Worm (Caenorhabditis elegans): ENCODE data around the gene hacl-1.

The hacl-1 gene

ce11 chrII:11484600-11484999, 8.2 kb downstream of the hacl-1 start:
- TF ChIP-seq madf-10 (tag; optimal IDR thresholded peaks at IDR 0.05) (peak; percentile 87), dpl-1 (GFP tag; optimal IDR thresholded peaks at IDR 0.05) (peak; percentile 17), repo-1 (tag; optimal IDR thresholded peaks at IDR 0.05) (peak; percentile 87), T26A5.8 (tag; optimal IDR thresholded peaks at IDR 0.05) (peak; percentile 94), lin-40 (tag; optimal IDR thresholded peaks at IDR 0.05) (peak; percentile 66), akir-1 (GFP tag; optimal IDR thresholded peaks at IDR 0.05) (peak; percentile 66), sdz-38 (tag; optimal IDR thresholded peaks at IDR 0.05) (no peak), pbrm-1 (GFP tag; IDR thresholded peaks at IDR 0.05) (peak; percentile 91), dpff-1 (tag; optimal IDR thresholded peaks at IDR 0.05) (peak; percentile 52), ZK185.1 (tag; optimal IDR thresholded peaks at IDR 0.05; ENCODE audit: poor library complexity, severe bottlenecking) (peak; percentile 95), attf-3 (GFP tag; conservative IDR thresholded peaks at IDR 0.05) (peak; percentile 71), ztf-28 (GFP tag; IDR thresholded peaks at IDR 0.05) (peak; percentile 75; the same call in 1 of the 2 replicates), Y67H2A.10 (GFP tag; conservative IDR thresholded peaks at IDR 0.05) (0 out of 2 replicates have a peak, but pooled peaks have one; percentile 50), nfya-1 (tag; optimal IDR thresholded peaks at IDR 0.05; ENCODE audit: borderline replicate concordance, insufficient read depth) (no peak), ets-4 (GFP tag; optimal IDR thresholded peaks at IDR 0.05) (peak; percentile 94), dox-1 (GFP tag; IDR thresholded peaks at IDR 0.05) (peak; percentile 94), mel-28 (tag; optimal IDR thresholded peaks at IDR 0.05; ENCODE audit: borderline replicate concordance) (peak; percentile 70), ekl-4 (GFP tag; IDR thresholded peaks at IDR 0.05) (peak; percentile 92), bed-1 (GFP tag; IDR thresholded peaks at IDR 0.05) (peak; percentile 87; the same call in 1 of the 2 replicates), attf-5 (GFP tag; optimal IDR thresholded peaks at IDR 0.05) (peak; percentile 91), F57C9.4 (tag; optimal IDR thresholded peaks at IDR 0.05) (peak; percentile 72), Y79H2A.3 (GFP tag; conservative IDR thresholded peaks at IDR 0.05) (peak; percentile 61; the same call in 1 of the 2 replicates), mxl-1 (tag; optimal IDR thresholded peaks at IDR 0.05) (peak; percentile 98), cebp-2 (GFP tag; IDR thresholded peaks at IDR 0.05) (peak; percentile 97), rcor-1 (GFP tag; IDR thresholded peaks at IDR 0.05) (peak; percentile 88), ceh-91 (GFP tag; IDR thresholded peaks at IDR 0.05) (peak; percentile 58; the same call in 1 of the 2 replicates), F55B11.4 (tag; optimal IDR thresholded peaks at IDR 0.05; ENCODE audit: borderline replicate concordance, insufficient read depth) (no peak), athp-1 (tag; optimal IDR thresholded peaks at IDR 0.05) (peak; percentile 91), zfh-2 (GFP tag; conservative IDR thresholded peaks at IDR 0.05) (peak; percentile 83), ceh-79 (tag; optimal IDR thresholded peaks at IDR 0.05) (peak; percentile 91), F39B2.1 (GFP tag; IDR thresholded peaks at IDR 0.05) (peak; percentile 85; the same call in 1 of the 2 replicates), lin-26 (GFP tag; IDR thresholded peaks at IDR 0.05) (peak; percentile 99), snpc-3.4 (tag; optimal IDR thresholded peaks at IDR 0.05) (peak; percentile 93), F37B4.10 (GFP tag; IDR thresholded peaks at IDR 0.05) (0 out of 2 replicates have a peak, but pooled peaks have one; percentile 76), ceh-100 (GFP tag; IDR thresholded peaks at IDR 0.05) (peak; percentile 82), hsf-1 (GFP tag; IDR thresholded peaks at IDR 0.05) (peak; percentile 64; the same call in 1 of the 2 replicates), nhr-27 (tag; optimal IDR thresholded peaks at IDR 0.05) (peak; percentile 97), ccch-3 (GFP tag; optimal IDR thresholded peaks at IDR 0.05) (peak; percentile 67), pha-4 (tag; optimal IDR thresholded peaks at IDR 0.05) (no peak), B0019.2 (GFP tag; conservative IDR thresholded peaks at IDR 0.05) (peak; percentile 72), ceh-58 (GFP tag; IDR thresholded peaks at IDR 0.05) (peak; percentile 87; the same call in 1 of the 2 replicates), aptf-3 (GFP tag; IDR thresholded peaks at IDR 0.05) (0 out of 2 replicates have a peak, but pooled peaks have one; percentile 58), ztf-6 (GFP tag; IDR thresholded peaks at IDR 0.05) (peak; percentile 90), Y56A3A.18 (GFP tag; IDR thresholded peaks at IDR 0.05) (peak; percentile 88), aptf-2 (GFP tag; conservative IDR thresholded peaks at IDR 0.05) (0 out of 2 replicates have a peak, but pooled peaks have one; percentile 58), lin-54 (GFP tag; optimal IDR thresholded peaks at IDR 0.05) (peak; percentile 81), zim-3 (tag; optimal IDR thresholded peaks at IDR 0.05) (peak; percentile 94), sptf-2 (GFP tag; optimal IDR thresholded peaks at IDR 0.05) (peak; percentile 98)

All from whole organism, young adult.